Worm (Caenorhabditis elegans) whole organism, L1 larva: ENCODE data around the gene wdr-54.
A peak's percentile ranks its signal among the peaks of the same experiment; 100 is the strongest.

ENCODE experiments used
- aha-1 ChIP-seq: fragments of 150-350 bp; optimal IDR thresholded peaks from 2 replicates; lab custom pipeline; 2014; ENCODE audit warnings: missing biosample characterization, missing genetic modification characterization
- alr-1 ChIP-seq: fragments of 200-800 bp; sonication (Bioruptor generic); optimal IDR thresholded peaks from 2 replicates; lab custom pipeline; 2018; ENCODE audit warnings: borderline replicate concordance, mild to moderate bottlenecking, missing genetic modification characterization, missing compliant biosample characterization
- aly-2 ChIP-seq: fragments of 150-350 bp; optimal IDR thresholded peaks from 2 replicates; lab custom pipeline; 2014; ENCODE audit warnings: missing biosample characterization, missing genetic modification characterization
- ama-1 ChIP-seq: fragments of 150-350 bp; optimal IDR thresholded peaks from 2 replicates; lab custom pipeline; 2014
- blmp-1 ChIP-seq: fragments of 150-350 bp; optimal IDR thresholded peaks from 2 replicates; lab custom pipeline; 2014; ENCODE audit warnings: missing biosample characterization, missing genetic modification characterization
- ceh-63 ChIP-seq: fragments of 200-800 bp; sonication (Bioruptor generic); optimal IDR thresholded peaks from 2 replicates; lab custom pipeline; 2018; ENCODE audit warnings: mild to moderate bottlenecking, missing genetic modification characterization, missing compliant biosample characterization
- ceh-90 ChIP-seq: sonication (generic microtip); optimal IDR thresholded peaks from 2 replicates; lab custom pipeline; 2016; ENCODE audit warnings: missing genetic modification characterization, missing compliant biosample characterization
- dpl-1 ChIP-seq, 3 experiments: fragments of 150-350 bp in 2 of 3; sonication (generic microtip) in 1 of 3; optimal IDR thresholded peaks; 2 replicates each; lab custom pipeline; 2014 to 2017; ENCODE audit warnings: missing biosample characterization in 3 of 3, missing genetic modification characterization in 3 of 3, missing genetic modification reagents in 3 of 3
- efl-1 ChIP-seq, 4 experiments: fragments of 150-350 bp; optimal IDR thresholded peaks in 3 of 4; peaks in 1 of 4; 1 replicate in 1 of 4; 2 replicates in 3 of 4; lab custom pipeline; 2014; ENCODE audit warnings: missing biosample characterization in 2 of 4, missing genetic modification characterization in 2 of 4, missing genetic modification reagents in 2 of 4
- efl-3 ChIP-seq: fragments of 200-800 bp; sonication (Bioruptor generic); optimal IDR thresholded peaks from 2 replicates; lab custom pipeline; 2018; ENCODE audit warnings: mild to moderate bottlenecking, missing genetic modification characterization, missing compliant biosample characterization
- egl-13 ChIP-seq: sonication (generic microtip); optimal IDR thresholded peaks from 2 replicates; lab custom pipeline; 2016; ENCODE audit warnings: missing genotype, missing genetic modification reagents, missing genetic modification characterization, missing compliant biosample characterization
- egl-27 ChIP-seq, 2 experiments: fragments of 150-350 bp in 1 of 2; sonication (generic microtip); optimal IDR thresholded peaks; 3 replicates each; lab custom pipeline; 2017 to 2018; ENCODE audit warnings: missing biosample characterization in 2 of 2, missing genetic modification characterization in 2 of 2, missing genetic modification reagents in 2 of 2
- elt-3 ChIP-seq, 6 experiments: fragments of 150-350 bp in 1 of 6; sonication (generic microtip); optimal IDR thresholded peaks; 2 replicates each; lab custom pipeline; 2017 to 2018; ENCODE audit warnings: missing biosample characterization in 6 of 6, missing genetic modification characterization in 6 of 6, inconsistent platforms in 1 of 6
- ets-5 ChIP-seq: fragments of 200-800 bp; sonication (Bioruptor generic); IDR thresholded peaks from 2 replicates; pipeline ENCODE4 v1.3.6; 2022; ENCODE audit warnings: missing genetic modification characterization, missing compliant biosample characterization
- fkh-10 ChIP-seq: sonication (generic microtip); optimal IDR thresholded peaks from 2 replicates; lab custom pipeline; 2017; ENCODE audit warnings: missing biosample characterization, missing genetic modification reagents, missing genetic modification characterization
- fkh-8 ChIP-seq: sonication (generic microtip); optimal IDR thresholded peaks from 2 replicates; lab custom pipeline; 2016; ENCODE audit warnings: mild to moderate bottlenecking, missing genetic modification characterization, missing compliant biosample characterization
- hlh-17 ChIP-seq: fragments of 200-800 bp; sonication (Bioruptor generic); optimal IDR thresholded peaks from 2 replicates; lab custom pipeline; 2018; ENCODE audit warnings: missing genetic modification characterization, mild to moderate bottlenecking, missing compliant biosample characterization, moderate library complexity, borderline replicate concordance
- hpl-2 ChIP-seq: fragments of 150-350 bp; optimal IDR thresholded peaks from 2 replicates; lab custom pipeline; 2014; ENCODE audit warnings: missing biosample characterization, missing genetic modification reagents, missing genetic modification characterization
- jun-1 ChIP-seq: fragments of 150-350 bp; optimal IDR thresholded peaks from 2 replicates; lab custom pipeline; 2014; ENCODE audit warnings: missing biosample characterization, missing genetic modification reagents, missing genetic modification characterization
- lin-13 ChIP-seq: fragments of 150-350 bp; optimal IDR thresholded peaks from 2 replicates; lab custom pipeline; 2014; ENCODE audit warnings: missing biosample characterization, missing genetic modification reagents, missing genetic modification characterization
- lin-35 ChIP-seq, 2 experiments: fragments of 150-350 bp; optimal IDR thresholded peaks; 2 replicates each; lab custom pipeline; 2014; ENCODE audit warnings: missing biosample characterization in 2 of 2, missing genetic modification characterization in 2 of 2, missing genetic modification reagents in 2 of 2
- lin-39 ChIP-seq: fragments of 150-350 bp; optimal IDR thresholded peaks from 2 replicates; lab custom pipeline; 2014; ENCODE audit warnings: missing biosample characterization, missing genetic modification reagents, missing genetic modification characterization
- lir-3 ChIP-seq: sonication (generic microtip); optimal IDR thresholded peaks from 2 replicates; lab custom pipeline; 2016; ENCODE audit warnings: mild to moderate bottlenecking, missing genetic modification characterization, moderate library complexity, missing compliant biosample characterization; ENCODE audit not compliant: poor library complexity
- lsy-2 ChIP-seq, 2 experiments: fragments of 150-350 bp; optimal IDR thresholded peaks; 2 replicates each; lab custom pipeline; 2014; ENCODE audit warnings: missing biosample characterization in 2 of 2, missing genetic modification characterization in 2 of 2
- mdl-1 ChIP-seq, 2 experiments: fragments of 150-350 bp; optimal IDR thresholded peaks; 2 replicates each; lab custom pipeline; 2014 to 2017; ENCODE audit warnings: missing biosample characterization in 2 of 2, missing genetic modification characterization in 2 of 2, inconsistent platforms in 1 of 2
- nhr-11 ChIP-seq: fragments of 150-350 bp; optimal IDR thresholded peaks from 2 replicates; lab custom pipeline; 2014; ENCODE audit warnings: missing biosample characterization, missing genetic modification characterization
- nhr-19 ChIP-seq: fragments of 200-800 bp; sonication (Bioruptor generic); conservative IDR thresholded peaks from 2 replicates; pipeline ENCODE4 v1.3.6; 2022; ENCODE audit warnings: missing genetic modification characterization, missing compliant biosample characterization
- nhr-237 ChIP-seq: fragments of 150-350 bp; optimal IDR thresholded peaks from 2 replicates; lab custom pipeline; 2014; ENCODE audit warnings: missing biosample characterization, missing genetic modification characterization
- nhr-28 ChIP-seq: fragments of 150-350 bp; optimal IDR thresholded peaks from 2 replicates; lab custom pipeline; 2014; ENCODE audit warnings: missing biosample characterization, missing genetic modification characterization
- nhr-76 ChIP-seq: sonication (generic microtip); optimal IDR thresholded peaks from 2 replicates; lab custom pipeline; 2017; ENCODE audit warnings: missing biosample characterization, missing genetic modification characterization
- nhr-84 ChIP-seq: sonication (generic microtip); optimal IDR thresholded peaks from 2 replicates; lab custom pipeline; 2017; ENCODE audit warnings: missing biosample characterization, missing genetic modification characterization
- nhr-85 ChIP-seq: sonication (generic microtip); peaks from one replicate; lab custom pipeline; 2016; ENCODE audit warnings: missing genetic modification characterization, inconsistent platforms, missing compliant biosample characterization
- nhr-90 ChIP-seq: sonication (generic microtip); optimal IDR thresholded peaks from 2 replicates; lab custom pipeline; 2016; ENCODE audit warnings: mild to moderate bottlenecking, missing genetic modification characterization, missing compliant biosample characterization; ENCODE audit not compliant: poor library complexity
- pag-3 ChIP-seq: sonication (generic microtip); optimal IDR thresholded peaks from 2 replicates; lab custom pipeline; 2017; ENCODE audit warnings: missing genetic modification characterization, mild to moderate bottlenecking, missing compliant biosample characterization, antibody characterized with exemption, borderline replicate concordance; ENCODE audit not compliant: insufficient read depth
- pax-3 ChIP-seq: fragments of 200-800 bp; sonication (Bioruptor generic); optimal IDR thresholded peaks from 2 replicates; lab custom pipeline; 2018; ENCODE audit warnings: mild to moderate bottlenecking, missing genetic modification characterization, moderate library complexity, missing compliant biosample characterization
- pqm-1 ChIP-seq: sonication (generic microtip); optimal IDR thresholded peaks from 3 replicates; lab custom pipeline; 2017; ENCODE audit warnings: missing biosample characterization, missing genetic modification characterization
- rnt-1 ChIP-seq: sonication (generic microtip); optimal IDR thresholded peaks from 2 replicates; lab custom pipeline; 2016; ENCODE audit warnings: mild to moderate bottlenecking, missing genetic modification characterization, moderate library complexity, missing compliant biosample characterization
- snpc-4 ChIP-seq: fragments of 150-350 bp; optimal IDR thresholded peaks from 2 replicates; lab custom pipeline; 2014; ENCODE audit warnings: missing biosample characterization, missing genetic modification characterization
- sptf-1 ChIP-seq: fragments of 150-350 bp; optimal IDR thresholded peaks from 2 replicates; lab custom pipeline; 2014; ENCODE audit warnings: missing biosample characterization, missing genetic modification characterization
- sup-37 ChIP-seq: fragments of 200-800 bp; sonication (Bioruptor generic); optimal IDR thresholded peaks from 2 replicates; lab custom pipeline; 2018; ENCODE audit warnings: mild to moderate bottlenecking, missing genetic modification characterization, missing compliant biosample characterization
- swsn-7 ChIP-seq: sonication (generic microtip); optimal IDR thresholded peaks from 2 replicates; lab custom pipeline; 2016; ENCODE audit warnings: missing genetic modification characterization, missing compliant biosample characterization
- tbx-2 ChIP-seq: sonication (generic microtip); optimal IDR thresholded peaks from 2 replicates; lab custom pipeline; 2016; ENCODE audit warnings: missing genetic modification characterization, missing compliant biosample characterization
- tlp-1 ChIP-seq: fragments of 150-350 bp; optimal IDR thresholded peaks from 2 replicates; lab custom pipeline; 2014; ENCODE audit warnings: missing biosample characterization, missing genetic modification characterization
- unc-62 ChIP-seq: fragments of 150-350 bp; optimal IDR thresholded peaks from 2 replicates; lab custom pipeline; 2014; ENCODE audit warnings: missing biosample characterization, missing genetic modification reagents, missing genetic modification characterization
- unc-86 ChIP-seq: sonication (generic microtip); optimal IDR thresholded peaks from 2 replicates; lab custom pipeline; 2016; ENCODE audit warnings: missing genetic modification characterization, missing compliant biosample characterization
- unc-98 ChIP-seq: fragments of 200-800 bp; sonication (Bioruptor generic); IDR thresholded peaks from 2 replicates; pipeline ENCODE4 v1.3.6; 2022; ENCODE audit warnings: missing genetic modification characterization, missing compliant biosample characterization
- xbp-1 ChIP-seq: sonication (generic microtip); optimal IDR thresholded peaks from 2 replicates; lab custom pipeline; 2016; ENCODE audit warnings: missing genetic modification characterization, missing compliant biosample characterization
- zag-1 ChIP-seq: fragments of 150-350 bp; optimal IDR thresholded peaks from 2 replicates; lab custom pipeline; 2014; ENCODE audit warnings: missing biosample characterization, missing genetic modification characterization
- zip-4 ChIP-seq: fragments of 200-800 bp; sonication (Bioruptor generic); optimal IDR thresholded peaks from 2 replicates; lab custom pipeline; 2018; ENCODE audit warnings: mild to moderate bottlenecking, missing genetic modification characterization, moderate library complexity, missing compliant biosample characterization
- ztf-11 ChIP-seq, 2 experiments: sonication (generic microtip); optimal IDR thresholded peaks; 2 replicates each; lab custom pipeline; 2016 to 2017; ENCODE audit warnings: missing genetic modification characterization in 2 of 2, missing biosample characterization in 1 of 2, missing compliant biosample characterization in 1 of 2

Gene wdr-54

ce11 chrX:865214-865613 lies 36.5 kb downstream of the wdr-54 start:
- peak in 1 of 2 experiments; percentile 23 for TF ChIP-seq lin-35 (GFP tag; optimal IDR thresholded peaks at IDR 0.05; lab: Kevin White, UChicago)
- TF ChIP-seq nhr-85 (tag; lab: Kevin White, UChicago) = peak; percentile 49
- TF ChIP-seq dpl-1 (GFP tag; optimal IDR thresholded peaks at IDR 0.05; lab: Kevin White, UChicago) = no peak

- TF ChIP-seq lsy-2 (tag; optimal IDR thresholded peaks at IDR 0.05; lab: Kevin White, UChicago) (peak in 1 of 2 experiments; percentile 11), ets-5 (GFP tag; lab: Robert Waterston, UW) (no peak), efl-1 (optimal IDR thresholded peaks at IDR 0.05; lab: Kevin White, UChicago) (peak; percentile 16 to 45), efl-1 (GFP tag; optimal IDR thresholded peaks at IDR 0.05 in 1 of 2; lab: Kevin White, UChicago) (no peak), nhr-85 (tag; lab: Kevin White, UChicago) (peak; percentile 75), aha-1 (tag; lab: Kevin White, UChicago) (no peak), ceh-63 (GFP tag; lab: Kevin White, UChicago) (no peak), mdl-1 (tag; optimal IDR thresholded peaks at IDR 0.05; lab: Kevin White, UChicago) (no peak), nhr-84 (tag; lab: Kevin White, UChicago) (no peak), nhr-76 (tag; lab: Kevin White, UChicago) (no peak), unc-62 (GFP tag; lab: Kevin White, UChicago) (no peak), jun-1 (peak; percentile 64), egl-27 (tag; optimal IDR thresholded peaks at IDR 0.05; lab: Kevin White, UChicago) (no peak), egl-13 (tag; lab: Kevin White, UChicago) (no peak), ama-1 (lab: Kevin White, UChicago) (no peak), ztf-11 (tag; optimal IDR thresholded peaks at IDR 0.05; lab: Kevin White, UChicago) (no peak), zip-4 (GFP tag; lab: Kevin White, UChicago) (peak; percentile 29), hpl-2 (no peak), dpl-1 (GFP tag; optimal IDR thresholded peaks at IDR 0.05; lab: Kevin White, UChicago) (no peak), pax-3 (no peak), tlp-1 (no peak), rnt-1 (peak; percentile 5), nhr-237 (tag; lab: Kevin White, UChicago) (no peak), tbx-2 (tag; lab: Kevin White, UChicago) (no peak), blmp-1 (peak; percentile 51), aly-2 (tag; lab: Kevin White, UChicago) (no peak), sup-37 (no peak), ceh-90 (tag; lab: Kevin White, UChicago) (no peak), nhr-11 (no peak), snpc-4 (tag; lab: Kevin White, UChicago) (no peak), zag-1 (tag; lab: Kevin White, UChicago) (no peak), lir-3 (tag; lab: Kevin White, UChicago) (no peak), nhr-28 (tag; lab: Kevin White, UChicago) (no peak), hlh-17 (no peak), efl-3 (GFP tag; lab: Kevin White, UChicago) (no peak), xbp-1 (tag; lab: Kevin White, UChicago) (no peak), lin-39 (no peak), fkh-8 (tag; lab: Kevin White, UChicago) (peak; percentile 20), lin-13 (GFP tag; lab: Kevin White, UChicago) (no peak), elt-3 (tag; optimal IDR thresholded peaks at IDR 0.05; lab: Kevin White, UChicago) (no peak), unc-86 (tag; lab: Kevin White, UChicago) (no peak), fkh-10 (GFP tag; lab: Kevin White, UChicago) (no peak), pqm-1 (no peak), unc-98 (GFP tag; lab: Robert Waterston, UW) (no peak), pag-3 (tag; lab: Kevin White, UChicago) (no peak), alr-1 (tag; lab: Kevin White, UChicago) (no peak), sptf-1 (tag; lab: Kevin White, UChicago) (no peak), nhr-19 (GFP tag; lab: Robert Waterston, UW) (0 out of 2 replicates have a peak, but pooled peaks have one; percentile 6), swsn-7 (tag; lab: Kevin White, UChicago) (peak; percentile 8), nhr-90 (tag; lab: Kevin White, UChicago) (no peak)
Measured at ce11 chrX:871020-871419, 42.3 kb downstream of the wdr-54 start, which contains the start of gene lgl-1. Gene lgl-1 (minus strand): TSS chrX:871089.
